Worm (Caenorhabditis elegans) whole organism, mixed stage, embryonic: ENCODE results near the gene lron-7.

ENCODE experiments used
- elt-3 ChIP-seq: fragments of 150-350 bp; optimal IDR thresholded peaks from 2 replicates; lab custom pipeline; 2014; ENCODE audit warnings: missing biosample characterization, missing genetic modification characterization
- lsy-2 ChIP-seq: fragments of 150-350 bp; optimal IDR thresholded peaks from 2 replicates; lab custom pipeline; 2014; ENCODE audit warnings: missing biosample characterization, missing genetic modification characterization
- mls-2 ChIP-seq: sonication (generic microtip); optimal IDR thresholded peaks from 2 replicates; lab custom pipeline; 2016; ENCODE audit warnings: mild to moderate bottlenecking, missing genetic modification characterization, moderate library complexity, missing compliant biosample characterization

ce11 chrX:7296310-7296709 lies 4.4 kb downstream of the lron-7 start:
- TF ChIP-seq mls-2 (tag; lab: Kevin White, UChicago): no peak
- TF ChIP-seq elt-3 (tag; lab: Kevin White, UChicago): no peak
- TF ChIP-seq lsy-2 (tag; lab: Kevin White, UChicago): no peak
